Fruit fly (Drosophila melanogaster) whole organism, prepupa: Measurements from ENCODE around the gene DZIP1.

Experiments
- CG10631 ChIP-seq: fragments of 200-800 bp; sonication (Bioruptor generic); optimal IDR thresholded peaks from 2 replicates; lab custom pipeline; 2016; ENCODE audit warnings: missing biosample characterization, missing genetic modification characterization
- CG10669 ChIP-seq: fragments of 200-800 bp; sonication (Bioruptor generic); optimal IDR thresholded peaks from 3 replicates; lab custom pipeline; 2018; ENCODE audit warnings: missing biosample characterization, mild to moderate bottlenecking, missing genetic modification characterization, moderate library complexity
- CG11294 ChIP-seq: fragments of 200-800 bp; sonication (Bioruptor generic); IDR thresholded peaks from 2 replicates; pipeline ENCODE4 v1.3.6; 2022; ENCODE audit warnings: missing biosample characterization, missing genetic modification characterization
- CG15336 ChIP-seq: fragments of 200-800 bp; sonication (Bioruptor generic); IDR thresholded peaks from 2 replicates; pipeline ENCODE4 v1.3.6; 2022; ENCODE audit warnings: missing biosample characterization, missing genetic modification characterization
- CG3032 ChIP-seq: fragments of 200-800 bp; optimal IDR thresholded peaks from 2 replicates; lab custom pipeline; 2019; ENCODE audit warnings: missing biosample characterization, mild to moderate bottlenecking, missing genetic modification characterization, moderate library complexity
- CG31627 ChIP-seq: fragments of 200-800 bp; sonication (Bioruptor generic); optimal IDR thresholded peaks from 3 replicates; lab custom pipeline; 2016; ENCODE audit warnings: missing biosample characterization, missing genetic modification characterization
- CG32006 ChIP-seq: fragments of 200-800 bp; sonication (Bioruptor generic); optimal IDR thresholded peaks from 3 replicates; lab custom pipeline; 2017; ENCODE audit warnings: missing biosample characterization, mild to moderate bottlenecking, missing genetic modification characterization
- CG34406 ChIP-seq: fragments of 200-800 bp; sonication (Bioruptor generic); optimal IDR thresholded peaks from 3 replicates; lab custom pipeline; 2016; ENCODE audit warnings: missing biosample characterization, missing genetic modification characterization
- CG3919 ChIP-seq: fragments of 200-800 bp; sonication (Bioruptor generic); optimal IDR thresholded peaks from 3 replicates; lab custom pipeline; 2016; ENCODE audit warnings: missing biosample characterization, missing genetic modification characterization
- CG4318 ChIP-seq: fragments of 200-800 bp; sonication (Bioruptor generic); optimal IDR thresholded peaks from 3 replicates; lab custom pipeline; 2017; ENCODE audit warnings: missing biosample characterization, mild to moderate bottlenecking, missing genetic modification characterization
- CG6163 ChIP-seq: fragments of 200-800 bp; sonication (Bioruptor generic); IDR thresholded peaks from 3 replicates; pipeline ENCODE4 v1.3.6; 2022; ENCODE audit warnings: missing biosample characterization, missing genetic modification characterization
- CG6276 ChIP-seq: fragments of 200-800 bp; sonication (Bioruptor generic); optimal IDR thresholded peaks from 2 replicates; lab custom pipeline; 2017; ENCODE audit warnings: missing biosample characterization, mild to moderate bottlenecking, missing genetic modification characterization
- CG6792 ChIP-seq: fragments of 200-800 bp; sonication (Bioruptor generic); optimal IDR thresholded peaks from 3 replicates; lab custom pipeline; 2016; ENCODE audit warnings: missing biosample characterization, missing genetic modification characterization
- CG6808 ChIP-seq: fragments of 200-800 bp; sonication (Bioruptor generic); optimal IDR thresholded peaks from 3 replicates; lab custom pipeline; 2017; ENCODE audit warnings: missing biosample characterization, missing genetic modification characterization, mild to moderate bottlenecking, moderate library complexity, missing genetic modification reagents
- CG6854 ChIP-seq: fragments of 200-800 bp; sonication (Bioruptor generic); optimal IDR thresholded peaks from 2 replicates; lab custom pipeline; 2017; ENCODE audit warnings: missing biosample characterization, mild to moderate bottlenecking, missing genetic modification characterization
- CG7368 ChIP-seq: fragments of 200-800 bp; sonication (Bioruptor generic); optimal IDR thresholded peaks from 3 replicates; lab custom pipeline; 2016; ENCODE audit warnings: missing biosample characterization, missing genetic modification characterization
- CG8319 ChIP-seq: fragments of 200-800 bp; sonication (Bioruptor generic); optimal IDR thresholded peaks from 3 replicates; lab custom pipeline; 2016; ENCODE audit warnings: missing biosample characterization, missing genetic modification characterization
- CG8632 ChIP-seq: fragments of 200-800 bp; sonication (Bioruptor generic); optimal IDR thresholded peaks from 3 replicates; lab custom pipeline; 2016; ENCODE audit warnings: missing biosample characterization, missing genetic modification characterization
- Ets96B ChIP-seq: fragments of 200-800 bp; optimal IDR thresholded peaks from 2 replicates; lab custom pipeline; 2019; ENCODE audit warnings: missing biosample characterization, mild to moderate bottlenecking, missing genetic modification characterization, moderate library complexity
- Gug ChIP-seq: fragments of 200-800 bp; sonication (Bioruptor generic); IDR thresholded peaks from 2 replicates; pipeline ENCODE4 v1.3.6; 2022; ENCODE audit warnings: missing biosample characterization, missing genetic modification characterization
- Lpt ChIP-seq: fragments of 200-800 bp; sonication (Bioruptor generic); optimal IDR thresholded peaks from 3 replicates; lab custom pipeline; 2016; ENCODE audit warnings: missing biosample characterization, missing genetic modification characterization
- Met ChIP-seq: fragments of 200-800 bp; sonication (Bioruptor generic); optimal IDR thresholded peaks from 3 replicates; lab custom pipeline; 2016; ENCODE audit warnings: missing biosample characterization, missing genetic modification characterization
- OdsH ChIP-seq: fragments of 200-800 bp; sonication (Bioruptor generic); optimal IDR thresholded peaks from 3 replicates; lab custom pipeline; 2016; ENCODE audit warnings: missing biosample characterization, missing genetic modification characterization
- Smox ChIP-seq: fragments of 200-800 bp; sonication (Bioruptor generic); optimal IDR thresholded peaks from 3 replicates; lab custom pipeline; 2016; ENCODE audit warnings: missing biosample characterization, missing genetic modification characterization
- Sox102F ChIP-seq: fragments of 200-800 bp; sonication (Bioruptor generic); optimal IDR thresholded peaks from 2 replicates; lab custom pipeline; 2016; ENCODE audit warnings: missing biosample characterization, mild to moderate bottlenecking, missing genetic modification characterization
- Sox14 ChIP-seq: fragments of 200-800 bp; sonication (Bioruptor generic); optimal IDR thresholded peaks from 3 replicates; lab custom pipeline; 2016; ENCODE audit warnings: missing biosample characterization, missing genetic modification characterization
- Sox15 ChIP-seq: fragments of 200-800 bp; sonication (Bioruptor generic); optimal IDR thresholded peaks from 3 replicates; lab custom pipeline; 2016; ENCODE audit warnings: missing biosample characterization, missing genetic modification characterization
- achi ChIP-seq: fragments of 200-800 bp; sonication (Bioruptor generic); optimal IDR thresholded peaks from 3 replicates; lab custom pipeline; 2016; ENCODE audit warnings: missing biosample characterization, missing genetic modification characterization
- acj6 ChIP-seq: fragments of 200-800 bp; sonication (Bioruptor generic); optimal IDR thresholded peaks from 3 replicates; lab custom pipeline; 2016; ENCODE audit warnings: missing biosample characterization, missing genetic modification characterization
- dac ChIP-seq: fragments of 200-800 bp; sonication (Bioruptor generic); optimal IDR thresholded peaks from 2 replicates; lab custom pipeline; 2017; ENCODE audit warnings: missing biosample characterization, mild to moderate bottlenecking, missing genetic modification characterization
- dsx ChIP-seq: fragments of 200-800 bp; optimal IDR thresholded peaks from 3 replicates; lab custom pipeline; 2019; ENCODE audit warnings: missing biosample characterization, mild to moderate bottlenecking, missing genetic modification characterization, moderate library complexity; ENCODE audit not compliant: poor library complexity, severe bottlenecking
- eg ChIP-seq: fragments of 200-800 bp; sonication (Bioruptor generic); IDR thresholded peaks from 3 replicates; pipeline ENCODE4 v1.3.6; 2022; ENCODE audit warnings: missing biosample characterization, missing genetic modification characterization
- esn ChIP-seq: fragments of 200-800 bp; sonication (Bioruptor generic); optimal IDR thresholded peaks from 2 replicates; lab custom pipeline; 2016; ENCODE audit warnings: missing biosample characterization, mild to moderate bottlenecking, missing genetic modification characterization, moderate library complexity
- fd59A ChIP-seq: fragments of 200-800 bp; sonication (Bioruptor generic); optimal IDR thresholded peaks from 2 replicates; lab custom pipeline; 2017; ENCODE audit warnings: missing biosample characterization, mild to moderate bottlenecking, missing genetic modification characterization, missing genetic modification reagents
- fkh ChIP-seq: fragments of 200-800 bp; sonication (Bioruptor generic); optimal IDR thresholded peaks from 3 replicates; lab custom pipeline; 2017; ENCODE audit warnings: missing biosample characterization, mild to moderate bottlenecking, missing genetic modification characterization, moderate library complexity
- net ChIP-seq: fragments of 200-800 bp; sonication (Bioruptor generic); optimal IDR thresholded peaks from 3 replicates; lab custom pipeline; 2016; ENCODE audit warnings: missing biosample characterization, missing genetic modification characterization
- pdm3 ChIP-seq: fragments of 200-800 bp; sonication (Bioruptor generic); optimal IDR thresholded peaks from 3 replicates; lab custom pipeline; 2016; ENCODE audit warnings: missing biosample characterization, missing genetic modification characterization
- salr ChIP-seq, 2 experiments: fragments of 200-800 bp; sonication (Bioruptor generic); optimal IDR thresholded peaks; 3 replicates each; lab custom pipeline; 2016 to 2018; ENCODE audit warnings: missing biosample characterization in 2 of 2, missing genetic modification characterization in 2 of 2, mild to moderate bottlenecking in 1 of 2
- spab ChIP-seq: fragments of 200-800 bp; sonication (Bioruptor generic); optimal IDR thresholded peaks from 2 replicates; lab custom pipeline; 2017; ENCODE audit warnings: missing biosample characterization, mild to moderate bottlenecking, missing genetic modification characterization, missing genetic modification reagents
- ss ChIP-seq, 2 experiments: fragments of 200-800 bp; sonication (Bioruptor generic); optimal IDR thresholded peaks; 2 replicates in 1 of 2; 3 replicates in 1 of 2; lab custom pipeline; 2017 to 2018; ENCODE audit warnings: mild to moderate bottlenecking in 2 of 2, missing biosample characterization in 2 of 2, missing genetic modification characterization in 2 of 2, moderate library complexity in 1 of 2
- svp ChIP-seq: fragments of 200-800 bp; sonication (Bioruptor generic); peaks from one replicate; lab custom pipeline; 2016; ENCODE audit warnings: missing biosample characterization, missing genetic modification characterization

The DZIP1 gene

dm6 chr3R:24543676-24544277 lies 28.7 kb downstream of the DZIP1 start, which contains the start of gene Cftr (continued):
- TF ChIP-seq CG34406 (GFP tag; lab: Kevin White, UChicago) (no peak), ss (GFP tag; optimal IDR thresholded peaks at IDR 0.05; lab: Kevin White, UChicago) (peak; percentile 40 to 46), salr (GFP tag; optimal IDR thresholded peaks at IDR 0.05; lab: Kevin White, UChicago) (no peak), OdsH (GFP tag; lab: Kevin White, UChicago) (peak; percentile 27), Ets96B (peak; percentile 21), CG6163 (GFP tag; lab: Robert Waterston, UW) (peak; percentile 61), CG8319 (GFP tag; lab: Kevin White, UChicago) (no peak), achi (GFP tag; lab: Kevin White, UChicago) (peak; percentile 18), spab (GFP tag; lab: Kevin White, UChicago) (no peak), CG3032 (tag; lab: Kevin White, UChicago) (peak; percentile 18), Smox (GFP tag; lab: Kevin White, UChicago) (peak; percentile 67), CG8632 (GFP tag; lab: Kevin White, UChicago) (no peak), CG6808 (GFP tag; lab: Kevin White, UChicago) (peak; percentile 4), CG7368 (no peak), Sox14 (GFP tag; lab: Kevin White, UChicago) (peak; percentile 67), fd59A (GFP tag; lab: Kevin White, UChicago) (no peak)

dm6 chr3R:24544388-24544787 lies 29.3 kb downstream of the DZIP1 start, which contains the start of gene Esyt2:
Gene Esyt2 (plus strand): TSS chr3R:24544719.
- TF ChIP-seq fkh (GFP tag; lab: Kevin White, UChicago): no peak
- no peak for TF ChIP-seq Sox14 (GFP tag; lab: Kevin White, UChicago)
- TF ChIP-seq dsx: no peak
- TF ChIP-seq dac: no peak
- TF ChIP-seq pdm3: no peak
- no peak for TF ChIP-seq CG6854 (GFP tag; lab: Kevin White, UChicago)
- no peak for TF ChIP-seq CG3919 (GFP tag; lab: Kevin White, UChicago)
- TF ChIP-seq CG6792 (GFP tag; lab: Kevin White, UChicago): no peak
- TF ChIP-seq CG6163 (GFP tag; lab: Robert Waterston, UW): 0 out of 3 replicates have a peak, but pooled peaks have one; percentile 34
- TF ChIP-seq OdsH (GFP tag; lab: Kevin White, UChicago): peak; percentile 22
- TF ChIP-seq Gug (GFP tag; lab: Robert Waterston, UW): 0 out of 2 replicates have a peak, but pooled peaks have one; percentile 49
- TF ChIP-seq svp: no peak
- TF ChIP-seq CG10669 (GFP tag; lab: Kevin White, UChicago): no peak
- TF ChIP-seq acj6: no peak
- TF ChIP-seq CG6276 (GFP tag; lab: Kevin White, UChicago): peak; percentile 41
- TF ChIP-seq Met (GFP tag; lab: Kevin White, UChicago): no peak
- TF ChIP-seq CG15336: peak; percentile 65
- TF ChIP-seq CG10631 (GFP tag; lab: Kevin White, UChicago): no peak
- TF ChIP-seq CG34406 (GFP tag; lab: Kevin White, UChicago): no peak
- TF ChIP-seq Lpt (GFP tag; lab: Kevin White, UChicago): no peak
- TF ChIP-seq net (GFP tag; lab: Kevin White, UChicago): no peak
- TF ChIP-seq CG11294 (GFP tag; lab: Robert Waterston, UW): peak; percentile 43; the same call in 1 of the 2 replicates
- no peak for TF ChIP-seq Sox15 (GFP tag; lab: Kevin White, UChicago)
- TF ChIP-seq Sox102F (GFP tag; lab: Kevin White, UChicago): no peak
- no peak for TF ChIP-seq Ets96B
- no peak for TF ChIP-seq spab (GFP tag; lab: Kevin White, UChicago)
- no peak for TF ChIP-seq CG31627 (GFP tag; lab: Kevin White, UChicago)
- no peak for TF ChIP-seq esn (GFP tag; lab: Kevin White, UChicago)
- peak; percentile 75 for TF ChIP-seq eg (GFP tag; lab: Robert Waterston, UW)
- TF ChIP-seq CG4318 (GFP tag; lab: Kevin White, UChicago): no peak
- TF ChIP-seq achi (GFP tag; lab: Kevin White, UChicago): no peak
- peak; percentile 14 for TF ChIP-seq CG32006
- TF ChIP-seq, all 60 proteins: peak for 8
